Fruit fly (Drosophila melanogaster) whole organism: ENCODE results near the gene CG6931.

ENCODE experiments used
- Dll ChIP-seq: fragments of >200 bp; optimal IDR thresholded peaks from 2 replicates; lab custom pipeline; 2017
- EcR ChIP-seq, 2 experiments: fragments of >200 bp; optimal IDR thresholded peaks; 2 replicates each; lab custom pipeline; 2017; ENCODE audit warnings: missing biosample characterization in 2 of 2, missing genetic modification characterization in 2 of 2, missing genetic modification reagents in 2 of 2
- pan ChIP-seq: fragments of >200 bp; optimal IDR thresholded peaks from 2 replicates; lab custom pipeline; 2017
- psq ChIP-seq: fragments of >200 bp; optimal IDR thresholded peaks from 2 replicates; lab custom pipeline; 2017
- usp ChIP-seq: fragments of >200 bp; optimal IDR thresholded peaks from 2 replicates; lab custom pipeline; 2017; ENCODE audit warnings: missing biosample characterization, missing genetic modification characterization, mixed read lengths

DNA sequence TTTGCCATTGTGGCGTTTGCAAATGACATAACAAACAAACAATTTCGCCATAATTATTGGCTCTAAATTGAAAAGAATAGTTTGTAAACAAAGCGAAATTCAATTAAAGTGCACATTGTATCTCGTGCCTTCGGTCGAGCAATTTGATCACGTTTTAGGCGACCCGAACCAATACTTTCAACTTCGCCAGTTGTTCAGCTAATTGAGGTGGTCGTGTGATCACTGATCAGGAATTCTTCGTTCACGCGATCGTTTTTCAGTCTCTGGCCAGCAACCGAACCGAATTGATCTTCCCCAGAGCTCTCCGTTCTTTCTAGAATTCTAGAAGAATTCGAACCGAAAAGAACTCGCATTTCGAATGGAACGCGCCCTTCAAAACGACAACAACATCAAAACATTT, 13.6 kb downstream of the CG6931 start:
- TF ChIP-seq Dll (no peak), pan (lab: Kevin White, UChicago) (no peak), EcR (GFP tag; optimal IDR thresholded peaks at IDR 0.05; lab: Kevin White, UChicago) (no peak), usp (GFP tag; lab: Kevin White, UChicago) (no peak), psq (no peak)
